Fruit fly (Drosophila melanogaster) whole organism, embryonic: ENCODE data around the gene CG17666.

Source experiments
- ATbp ChIP-seq: fragments of 200-800 bp; sonication (Bioruptor generic); optimal IDR thresholded peaks from 2 replicates; lab custom pipeline; 2017; ENCODE audit warnings: missing biosample characterization, mild to moderate bottlenecking, missing genetic modification characterization, missing genetic modification reagents
- Atf3 ChIP-seq: fragments of 200-800 bp; sonication (Bioruptor generic); optimal IDR thresholded peaks from 3 replicates; lab custom pipeline; 2016; ENCODE audit warnings: missing biosample characterization, missing genetic modification characterization
- CG10209 ChIP-seq: fragments of 200-800 bp; sonication (Bioruptor generic); optimal IDR thresholded peaks from 3 replicates; lab custom pipeline; 2017; ENCODE audit warnings: missing biosample characterization, mild to moderate bottlenecking, missing genetic modification characterization, missing genetic modification reagents
- CG11398 ChIP-seq: fragments of 200-800 bp; sonication (Bioruptor generic); optimal IDR thresholded peaks from 2 replicates; lab custom pipeline; 2016; ENCODE audit warnings: missing biosample characterization, missing genetic modification characterization
- CG11723 ChIP-seq: fragments of 200-800 bp; sonication (Bioruptor generic); optimal IDR thresholded peaks from 2 replicates; lab custom pipeline; 2017; ENCODE audit warnings: missing biosample characterization, mild to moderate bottlenecking, missing genetic modification characterization
- CG12299 ChIP-seq: fragments of 200-800 bp; sonication (Bioruptor generic); optimal IDR thresholded peaks from 2 replicates; lab custom pipeline; 2018; ENCODE audit warnings: missing biosample characterization, mild to moderate bottlenecking, missing genetic modification characterization
- CG13287 ChIP-seq: fragments of 200-800 bp; sonication (Bioruptor generic); IDR thresholded peaks from 2 replicates; pipeline ENCODE4 v1.3.6; 2022; ENCODE audit warnings: missing biosample characterization, missing genetic modification characterization; ENCODE audit not compliant: partially characterized antibody
- CG14860 ChIP-seq: fragments of 200-800 bp; sonication (Bioruptor generic); IDR thresholded peaks from 3 replicates; pipeline ENCODE4 v1.3.6; 2022; ENCODE audit warnings: missing biosample characterization, missing genetic modification characterization; ENCODE audit not compliant: partially characterized antibody
- CG17385 ChIP-seq: fragments of 200-800 bp; sonication (Bioruptor generic); optimal IDR thresholded peaks from 3 replicates; lab custom pipeline; 2018; ENCODE audit warnings: missing biosample characterization, mild to moderate bottlenecking, missing genetic modification characterization
- CG30020 ChIP-seq: fragments of 200-800 bp; optimal IDR thresholded peaks from 2 replicates; lab custom pipeline; 2019; ENCODE audit warnings: missing biosample characterization, mild to moderate bottlenecking, missing genetic modification characterization, moderate library complexity
- CG3065 ChIP-seq: fragments of 200-800 bp; sonication (Bioruptor generic); optimal IDR thresholded peaks from 2 replicates; lab custom pipeline; 2016; ENCODE audit warnings: missing biosample characterization, missing genetic modification characterization
- CG3163 ChIP-seq: fragments of 200-800 bp; sonication (Bioruptor generic); optimal IDR thresholded peaks from 3 replicates; lab custom pipeline; 2016; ENCODE audit warnings: missing biosample characterization, missing genetic modification characterization
- CG33213 ChIP-seq: fragments of 200-800 bp; sonication (Bioruptor generic); optimal IDR thresholded peaks from 3 replicates; lab custom pipeline; 2016; ENCODE audit warnings: missing biosample characterization, missing genetic modification characterization
- CG42726 ChIP-seq: fragments of 200-800 bp; sonication (Bioruptor generic); IDR thresholded peaks from 2 replicates; pipeline ENCODE4 v1.3.6; 2022; ENCODE audit warnings: missing biosample characterization, missing genetic modification characterization; ENCODE audit not compliant: partially characterized antibody
- CG4404 ChIP-seq: fragments of 200-800 bp; sonication (Bioruptor generic); IDR thresholded peaks from 2 replicates; pipeline ENCODE4 v1.3.6; 2022; ENCODE audit warnings: missing biosample characterization, missing genetic modification characterization
- CG5245 ChIP-seq: fragments of 200-800 bp; sonication (Bioruptor generic); optimal IDR thresholded peaks from 3 replicates; lab custom pipeline; 2016; ENCODE audit warnings: missing biosample characterization, missing genetic modification characterization
- CG6654 ChIP-seq: fragments of 200-800 bp; sonication (Bioruptor generic); optimal IDR thresholded peaks from 2 replicates; lab custom pipeline; 2017; ENCODE audit warnings: missing biosample characterization, mild to moderate bottlenecking, missing genetic modification characterization
- CG7745 ChIP-seq: fragments of 200-800 bp; sonication (Bioruptor generic); optimal IDR thresholded peaks from 2 replicates; lab custom pipeline; 2018; ENCODE audit warnings: missing biosample characterization, mild to moderate bottlenecking, missing genetic modification characterization, moderate library complexity
- CG7928 ChIP-seq: fragments of 200-800 bp; sonication (Bioruptor generic); optimal IDR thresholded peaks from 2 replicates; lab custom pipeline; 2017; ENCODE audit warnings: missing biosample characterization, mild to moderate bottlenecking, missing genetic modification characterization
- Dek ChIP-seq: fragments of 200-800 bp; sonication (Bioruptor generic); optimal IDR thresholded peaks from 3 replicates; lab custom pipeline; 2019; ENCODE audit warnings: missing biosample characterization, mild to moderate bottlenecking, missing genetic modification characterization, moderate library complexity
- Dip2 ChIP-seq: fragments of 200-800 bp; sonication (Bioruptor generic); IDR thresholded peaks from 2 replicates; pipeline ENCODE4 v1.3.6; 2022; ENCODE audit warnings: missing biosample characterization, missing genetic modification characterization
- E2f1 ChIP-seq: fragments of 200-800 bp; sonication (Bioruptor generic); IDR thresholded peaks from 2 replicates; pipeline ENCODE4 v1.3.6; 2022; ENCODE audit warnings: missing biosample characterization, missing genetic modification characterization
- HLH4C ChIP-seq: fragments of 200-800 bp; sonication (Bioruptor generic); IDR thresholded peaks from 3 replicates; pipeline ENCODE4 v1.3.6; 2022; ENCODE audit warnings: missing biosample characterization, missing genetic modification characterization; ENCODE audit not compliant: partially characterized antibody
- Hmx ChIP-seq: fragments of 200-800 bp; sonication (Bioruptor generic); optimal IDR thresholded peaks from 2 replicates; lab custom pipeline; 2016; ENCODE audit warnings: missing biosample characterization, missing genetic modification characterization
- Hr39 ChIP-seq: fragments of >200 bp; optimal IDR thresholded peaks from 2 replicates; lab custom pipeline; 2017
- Hr51 ChIP-seq, 2 experiments: fragments of 200-800 bp; sonication (Bioruptor generic); optimal IDR thresholded peaks; 2 replicates in 1 of 2; 3 replicates in 1 of 2; lab custom pipeline; 2016 to 2018; ENCODE audit warnings: missing biosample characterization in 2 of 2, missing genetic modification characterization in 2 of 2, mild to moderate bottlenecking in 1 of 2, moderate library complexity in 1 of 2
- Jarid2 ChIP-seq: fragments of 200-800 bp; sonication (Bioruptor generic); optimal IDR thresholded peaks from 3 replicates; lab custom pipeline; 2017; ENCODE audit warnings: mild to moderate bottlenecking, missing biosample characterization, missing genetic modification reagents, missing genetic modification characterization
- NC2α ChIP-seq: fragments of 200-800 bp; sonication (Bioruptor generic); optimal IDR thresholded peaks from 2 replicates; lab custom pipeline; 2016; ENCODE audit warnings: missing biosample characterization, missing genetic modification characterization
- Nf-YB ChIP-seq: fragments of 200-800 bp; sonication (Bioruptor generic); optimal IDR thresholded peaks from 3 replicates; lab custom pipeline; 2019; ENCODE audit warnings: missing biosample characterization, mild to moderate bottlenecking, missing genetic modification characterization, moderate library complexity
- Pdp1 ChIP-seq, 2 experiments: fragments of 200-800 bp; sonication (Bioruptor generic); optimal IDR thresholded peaks; 3 replicates each; lab custom pipeline; 2016; ENCODE audit warnings: missing biosample characterization in 2 of 2, missing genetic modification characterization in 2 of 2, mild to moderate bottlenecking in 1 of 2, moderate library complexity in 1 of 2
- Ptx1 ChIP-seq: fragments of 200-800 bp; sonication (Bioruptor generic); IDR thresholded peaks from 2 replicates; pipeline ENCODE4 v1.3.6; 2022; ENCODE audit warnings: missing biosample characterization, missing genetic modification characterization
- Sox100B ChIP-seq: fragments of 200-800 bp; sonication (Bioruptor generic); optimal IDR thresholded peaks from 3 replicates; lab custom pipeline; 2018; ENCODE audit warnings: missing biosample characterization, mild to moderate bottlenecking, missing genetic modification characterization
- Spps ChIP-seq: fragments of 200-800 bp; sonication (Bioruptor generic); optimal IDR thresholded peaks from 2 replicates; lab custom pipeline; 2018; ENCODE audit warnings: missing biosample characterization, mild to moderate bottlenecking, missing genetic modification characterization
- TFAM ChIP-seq: fragments of 200-800 bp; sonication (Bioruptor generic); optimal IDR thresholded peaks from 2 replicates; lab custom pipeline; 2017; ENCODE audit warnings: missing biosample characterization, missing genetic modification characterization, inconsistent platforms
- YL-1 ChIP-seq: fragments of 200-800 bp; sonication (Bioruptor generic); optimal IDR thresholded peaks from 3 replicates; lab custom pipeline; 2017; ENCODE audit warnings: missing biosample characterization, mild to moderate bottlenecking, missing genetic modification characterization
- al ChIP-seq: fragments of 200-800 bp; sonication (Bioruptor generic); IDR thresholded peaks from 2 replicates; pipeline ENCODE4 v1.3.6; 2022; ENCODE audit warnings: missing biosample characterization, missing genetic modification characterization
- bsh ChIP-seq, 2 experiments: fragments of 200-800 bp; sonication (Bioruptor generic); optimal IDR thresholded peaks; 2 replicates each; lab custom pipeline; 2017 to 2018; ENCODE audit warnings: mild to moderate bottlenecking in 2 of 2, missing biosample characterization in 2 of 2, missing genetic modification characterization in 2 of 2, moderate library complexity in 1 of 2
- cas ChIP-seq: fragments of 200-800 bp; sonication (Bioruptor generic); IDR thresholded peaks from 2 replicates; pipeline ENCODE4 v1.3.6; 2022; ENCODE audit warnings: missing biosample characterization, missing genetic modification characterization
- fd3F ChIP-seq: fragments of 200-800 bp; sonication (Bioruptor generic); optimal IDR thresholded peaks from 2 replicates; lab custom pipeline; 2018; ENCODE audit warnings: missing biosample characterization, mild to moderate bottlenecking, missing genetic modification characterization, moderate library complexity
- ken ChIP-seq: fragments of 200-800 bp; sonication (Bioruptor generic); IDR thresholded peaks from 3 replicates; pipeline ENCODE4 v1.3.6; 2022; ENCODE audit warnings: missing biosample characterization, missing genetic modification characterization
- lmd ChIP-seq: fragments of 200-800 bp; sonication (Bioruptor generic); IDR thresholded peaks from 2 replicates; pipeline ENCODE4 v1.3.6; 2022; ENCODE audit warnings: missing biosample characterization, missing genetic modification characterization
- maf-S ChIP-seq: fragments of 200-800 bp; sonication (Bioruptor generic); optimal IDR thresholded peaks from 2 replicates; lab custom pipeline; 2016; ENCODE audit warnings: missing biosample characterization, missing genetic modification characterization
- pb ChIP-seq: fragments of 200-800 bp; sonication (Bioruptor generic); optimal IDR thresholded peaks from 3 replicates; lab custom pipeline; 2016; ENCODE audit warnings: missing biosample characterization, missing genetic modification characterization
- pfk ChIP-seq: fragments of 200-800 bp; sonication (Bioruptor generic); optimal IDR thresholded peaks from 2 replicates; lab custom pipeline; 2018; ENCODE audit warnings: missing biosample characterization, mild to moderate bottlenecking, missing genetic modification characterization, moderate library complexity
- sima ChIP-seq: fragments of 200-800 bp; sonication (Bioruptor generic); optimal IDR thresholded peaks from 2 replicates; lab custom pipeline; 2016; ENCODE audit warnings: missing biosample characterization, missing genetic modification characterization
- sisA ChIP-seq: fragments of 200-800 bp; sonication (Bioruptor generic); IDR thresholded peaks from 2 replicates; pipeline ENCODE4 v1.3.6; 2022; ENCODE audit warnings: missing biosample characterization, missing genetic modification characterization
- sna ChIP-seq: fragments of 200-800 bp; sonication (Bioruptor generic); IDR thresholded peaks from 2 replicates; pipeline ENCODE4 v1.3.6; 2022; ENCODE audit warnings: missing biosample characterization, missing genetic modification characterization; ENCODE audit not compliant: partially characterized antibody
- tll ChIP-seq, 2 experiments: fragments of 200-800 bp in 1 of 2; fragments of >200 bp in 1 of 2; sonication (Bioruptor generic) in 1 of 2; optimal IDR thresholded peaks; 2 replicates each; lab custom pipeline; 2017 to 2019; ENCODE audit warnings: missing biosample characterization in 2 of 2, missing genetic modification characterization in 2 of 2, mild to moderate bottlenecking in 1 of 2, moderate library complexity in 1 of 2
- trh ChIP-seq: fragments of 200-800 bp; sonication (Bioruptor generic); optimal IDR thresholded peaks from 2 replicates; lab custom pipeline; 2016; ENCODE audit warnings: missing biosample characterization, missing genetic modification characterization
- twi ChIP-seq: fragments of 200-800 bp; optimal IDR thresholded peaks from 2 replicates; lab custom pipeline; 2019; ENCODE audit warnings: missing biosample characterization, mild to moderate bottlenecking, missing genetic modification characterization, moderate library complexity
- unpg ChIP-seq: fragments of 200-800 bp; sonication (Bioruptor generic); optimal IDR thresholded peaks from 3 replicates; lab custom pipeline; 2018; ENCODE audit warnings: missing biosample characterization, mild to moderate bottlenecking, missing genetic modification characterization, moderate library complexity

Gene CG17666

dm6 chr3L:12794532-12794931 lies 13.4 kb downstream of the CG17666 start (continued):
- TF ChIP-seq CG42726 (GFP tag; lab: Robert Waterston, UW) (peak; percentile 69; the same call in 1 of the 2 replicates), sna (GFP tag; lab: Robert Waterston, UW) (peak; percentile 87), CG11723 (GFP tag; lab: Kevin White, UChicago) (no peak), fd3F (GFP tag; lab: Kevin White, UChicago) (no peak), tll (GFP tag; optimal IDR thresholded peaks at IDR 0.05; lab: Kevin White, UChicago) (no peak), TFAM (GFP tag; lab: Kevin White, UChicago) (no peak), CG17385 (GFP tag; lab: Kevin White, UChicago) (no peak), Pdp1 (GFP tag; optimal IDR thresholded peaks at IDR 0.05; lab: Kevin White, UChicago) (peak in 1 of 2 experiments; percentile 19), maf-S (GFP tag; lab: Kevin White, UChicago) (no peak), ATbp (GFP tag; lab: Kevin White, UChicago) (no peak), Hr51 (GFP tag; optimal IDR thresholded peaks at IDR 0.05; lab: Kevin White, UChicago) (no peak), CG7745 (no peak), CG14860 (GFP tag; lab: Robert Waterston, UW) (peak; percentile 76), CG11398 (GFP tag; lab: Kevin White, UChicago) (no peak), Hr39 (no peak), CG3163 (GFP tag; lab: Kevin White, UChicago) (no peak), CG33213 (GFP tag; lab: Kevin White, UChicago) (no peak), CG12299 (tag; lab: Kevin White, UChicago) (no peak), sisA (GFP tag; lab: Robert Waterston, UW) (no peak), Nf-YB (GFP tag; lab: Kevin White, UChicago) (peak; percentile 65), Dip2 (GFP tag; lab: Robert Waterston, UW) (no peak), NC2α (no peak), Hmx (no peak), trh (GFP tag; lab: Kevin White, UChicago) (no peak), E2f1 (GFP tag; lab: Robert Waterston, UW) (no peak), CG3065 (GFP tag; lab: Kevin White, UChicago) (no peak), Spps (tag; lab: Kevin White, UChicago) (no peak), al (GFP tag; lab: Robert Waterston, UW) (no peak), pb (GFP tag; lab: Kevin White, UChicago) (no peak), HLH4C (GFP tag; lab: Robert Waterston, UW) (peak; percentile 89), Sox100B (GFP tag; lab: Kevin White, UChicago) (no peak), CG30020 (tag; lab: Kevin White, UChicago) (no peak), pfk (GFP tag; lab: Kevin White, UChicago) (peak; percentile 5), CG13287 (GFP tag; lab: Robert Waterston, UW) (peak; percentile 94), CG6654 (no peak), Atf3 (no peak), Dek (no peak), CG5245 (GFP tag; lab: Kevin White, UChicago) (no peak), lmd (GFP tag; lab: Robert Waterston, UW) (no peak), CG10209 (no peak), sima (GFP tag; lab: Kevin White, UChicago) (no peak), Jarid2 (GFP tag; lab: Kevin White, UChicago) (no peak), ken (no peak), cas (GFP tag; lab: Robert Waterston, UW) (no peak), YL-1 (GFP tag; lab: Kevin White, UChicago) (peak; percentile 55), CG7928 (GFP tag; lab: Kevin White, UChicago) (no peak), Ptx1 (GFP tag; lab: Robert Waterston, UW) (no peak), CG4404 (no peak), bsh (GFP tag; optimal IDR thresholded peaks at IDR 0.05; lab: Kevin White, UChicago) (no peak), unpg (GFP tag; lab: Kevin White, UChicago) (no peak), twi (tag; lab: Kevin White, UChicago) (no peak)
